Worm (Caenorhabditis elegans): ENCODE data around the gene rpl-7A.

DNA sequence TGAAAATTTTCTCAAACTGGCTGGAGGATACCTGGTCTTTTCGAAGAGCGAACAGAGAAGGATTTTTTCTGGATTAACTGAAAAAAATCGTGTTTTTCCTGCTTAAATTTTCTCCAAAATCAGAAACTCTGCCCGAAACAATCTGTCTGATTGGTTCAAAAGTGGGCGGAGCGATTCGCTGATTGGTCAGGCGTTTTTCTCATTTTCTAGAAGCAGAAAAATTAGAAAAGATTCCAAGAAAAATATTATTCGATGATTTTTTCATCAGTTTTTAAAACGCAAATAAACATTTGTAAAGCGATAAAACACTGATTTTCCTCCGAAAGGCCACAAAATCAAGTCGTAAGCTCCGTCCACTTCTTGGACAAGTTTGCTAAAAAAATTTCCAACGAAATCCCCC, 8.5 kb upstream of the rpl-7A start:
- TF ChIP-seq flt-1 (GFP tag; IDR thresholded peaks at IDR 0.05) = no peak
- TF ChIP-seq ama-1 (optimal IDR thresholded peaks at IDR 0.05) = no peak
- no peak for TF ChIP-seq hnd-1 (tag; optimal IDR thresholded peaks at IDR 0.05)
- no peak for TF ChIP-seq pes-1 (GFP tag; IDR thresholded peaks at IDR 0.05)
- no peak for TF ChIP-seq ets-7 (tag; optimal IDR thresholded peaks at IDR 0.05)
- no peak for TF ChIP-seq ceh-13 (GFP tag; optimal IDR thresholded peaks at IDR 0.05)

Data from whole organism, early embryonic.